Fruit fly (Drosophila melanogaster) whole organism: Measurements from ENCODE around the gene CG33494.

ENCODE experiments used
- CG8478 ChIP-seq: fragments of >200 bp; optimal IDR thresholded peaks from 2 replicates; lab custom pipeline; 2018; ENCODE audit warnings: inconsistent platforms
- Dll ChIP-seq: fragments of >200 bp; optimal IDR thresholded peaks from 2 replicates; lab custom pipeline; 2017
- EcR ChIP-seq, 2 experiments: fragments of >200 bp; optimal IDR thresholded peaks; 2 replicates each; lab custom pipeline; 2017; ENCODE audit warnings: missing biosample characterization in 2 of 2, missing genetic modification characterization in 2 of 2, missing genetic modification reagents in 2 of 2
- pan ChIP-seq: fragments of >200 bp; optimal IDR thresholded peaks from 2 replicates; lab custom pipeline; 2017
- psq ChIP-seq: fragments of >200 bp; optimal IDR thresholded peaks from 2 replicates; lab custom pipeline; 2017
- usp ChIP-seq: fragments of >200 bp; optimal IDR thresholded peaks from 2 replicates; lab custom pipeline; 2017; ENCODE audit warnings: missing biosample characterization, missing genetic modification characterization, mixed read lengths

The CG33494 gene

DNA sequence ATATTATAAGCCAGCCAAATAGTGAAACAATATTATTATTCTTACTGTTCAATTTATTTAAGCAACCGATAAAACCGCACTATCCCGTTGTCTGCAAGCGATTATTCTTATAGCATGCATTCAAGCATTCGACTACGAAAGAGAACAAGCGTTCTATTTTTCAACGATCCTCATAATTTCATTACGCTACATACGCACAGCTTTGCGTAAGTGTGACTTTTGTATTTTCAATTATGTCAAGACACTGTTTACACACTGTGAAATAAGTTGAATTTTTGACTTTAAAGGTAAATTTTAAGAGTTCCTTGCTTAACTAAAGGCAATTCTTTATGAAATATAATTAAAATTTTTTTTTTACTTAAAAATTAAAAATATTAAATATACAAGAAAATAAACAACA is at the start of gene CG33494:
Gene CG33494 (minus strand): TSS at position 90 of the 400 bp plus-strand sequence.
- no peak for TF ChIP-seq CG8478 (lab: Kevin White, UChicago)
- no peak for TF ChIP-seq Dll (lab: Kevin White, UChicago)
- no peak for TF ChIP-seq usp (GFP tag; lab: Kevin White, UChicago)

DNA sequence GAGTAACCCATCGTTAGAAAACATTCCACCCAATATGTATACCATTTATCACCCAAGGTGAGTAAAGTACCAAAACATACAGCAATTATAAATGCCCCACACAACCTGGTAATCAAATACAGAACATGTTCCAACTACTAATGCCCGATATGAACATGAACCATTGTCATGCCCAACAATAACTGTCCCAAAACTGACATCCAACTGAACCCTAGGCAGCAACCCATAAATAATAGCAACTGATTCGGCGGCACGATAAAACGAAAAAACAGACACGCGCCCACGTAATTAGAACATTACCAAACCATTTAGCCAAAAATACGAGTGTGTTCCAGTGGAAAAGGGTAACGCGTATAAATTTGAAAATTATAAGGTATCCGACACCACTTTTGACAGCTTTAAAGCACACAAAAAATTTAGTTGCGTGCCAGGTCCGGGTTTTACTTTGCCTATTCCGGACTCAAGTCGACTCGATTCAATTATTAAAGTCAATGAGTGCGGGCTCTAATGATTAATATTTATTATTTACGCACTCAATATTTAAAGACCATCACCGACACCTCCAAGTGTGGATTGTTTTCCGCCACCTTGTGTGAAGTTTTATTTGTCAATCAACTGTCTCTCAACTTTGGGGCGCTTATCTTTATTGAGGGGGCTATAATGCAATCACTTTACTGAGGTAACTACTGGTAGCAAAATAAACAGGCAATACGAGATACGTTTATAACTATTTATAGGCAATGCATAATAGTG is 48.8 kb upstream of the CG33494 start:
- TF ChIP-seq EcR (GFP tag; optimal IDR thresholded peaks at IDR 0.05; lab: Kevin White, UChicago) (no peak), pan (lab: Kevin White, UChicago) (no peak), CG8478 (lab: Kevin White, UChicago) (no peak), usp (GFP tag; lab: Kevin White, UChicago) (no peak), psq (no peak), Dll (lab: Kevin White, UChicago) (no peak)

DNA sequence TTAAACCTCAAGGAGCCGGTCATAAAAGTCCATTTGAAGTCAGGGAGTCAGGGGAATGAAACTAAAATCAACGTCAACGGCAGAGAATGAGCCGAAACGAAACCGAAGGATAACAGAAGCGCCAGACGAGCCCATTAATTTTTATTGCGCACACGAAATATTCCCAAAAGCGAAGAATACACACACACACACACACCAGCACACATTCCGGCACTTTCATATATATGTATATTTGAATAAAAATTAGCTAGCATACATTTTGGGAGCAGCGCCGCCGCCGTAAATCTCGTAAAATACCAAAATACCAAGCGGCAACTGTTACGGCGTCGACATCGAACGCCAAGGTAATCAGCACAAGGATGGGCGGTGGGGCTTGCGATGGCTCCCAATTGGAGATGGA is 44.2 kb upstream of the CG33494 start:
- TF ChIP-seq psq (no peak), EcR (GFP tag; optimal IDR thresholded peaks at IDR 0.05; lab: Kevin White, UChicago) (no peak), CG8478 (lab: Kevin White, UChicago) (no peak), Dll (lab: Kevin White, UChicago) (no peak), pan (lab: Kevin White, UChicago) (no peak), usp (GFP tag; lab: Kevin White, UChicago) (no peak)

DNA sequence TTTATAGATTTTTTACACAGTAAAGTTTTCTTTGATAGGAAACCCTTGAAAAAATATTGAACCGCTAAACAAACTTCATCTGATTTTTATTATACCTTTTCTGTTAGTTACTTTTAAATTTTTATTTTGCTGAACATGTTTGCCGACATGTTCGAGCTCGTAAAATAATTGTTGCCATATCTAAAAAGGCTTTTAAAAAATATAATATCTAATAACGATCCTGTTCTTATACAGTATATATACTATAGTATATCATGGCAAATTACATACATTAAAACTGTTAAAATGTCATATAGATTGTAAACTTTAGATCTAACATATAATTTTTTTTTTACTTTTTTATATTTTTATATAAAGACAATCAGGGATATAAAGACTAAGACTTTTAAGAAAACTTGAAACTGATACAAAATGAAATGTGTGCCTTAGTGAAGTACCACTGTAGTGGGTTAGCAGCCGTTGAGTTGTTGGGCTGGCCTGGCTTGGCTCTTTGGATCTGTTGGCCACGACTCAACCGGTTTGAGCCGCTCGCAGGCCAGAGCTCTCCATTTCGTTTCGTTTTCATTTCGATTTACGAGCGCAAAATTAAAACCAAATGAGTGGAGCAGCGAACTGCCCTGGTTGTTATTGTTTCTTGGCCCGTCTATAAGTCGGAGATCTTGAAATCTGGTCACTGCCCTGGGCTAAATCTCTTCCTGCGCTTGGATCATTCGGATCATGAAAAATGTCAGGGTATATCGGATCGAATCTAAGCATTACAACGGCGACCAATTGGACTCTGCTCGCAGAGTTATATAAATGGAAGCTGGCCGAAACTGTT is 37.7 kb upstream of the CG33494 start:
- TF ChIP-seq Dll (lab: Kevin White, UChicago): no peak
- TF ChIP-seq EcR (GFP tag; optimal IDR thresholded peaks at IDR 0.05; lab: Kevin White, UChicago): peak in 1 of 2 experiments; percentile 48

DNA sequence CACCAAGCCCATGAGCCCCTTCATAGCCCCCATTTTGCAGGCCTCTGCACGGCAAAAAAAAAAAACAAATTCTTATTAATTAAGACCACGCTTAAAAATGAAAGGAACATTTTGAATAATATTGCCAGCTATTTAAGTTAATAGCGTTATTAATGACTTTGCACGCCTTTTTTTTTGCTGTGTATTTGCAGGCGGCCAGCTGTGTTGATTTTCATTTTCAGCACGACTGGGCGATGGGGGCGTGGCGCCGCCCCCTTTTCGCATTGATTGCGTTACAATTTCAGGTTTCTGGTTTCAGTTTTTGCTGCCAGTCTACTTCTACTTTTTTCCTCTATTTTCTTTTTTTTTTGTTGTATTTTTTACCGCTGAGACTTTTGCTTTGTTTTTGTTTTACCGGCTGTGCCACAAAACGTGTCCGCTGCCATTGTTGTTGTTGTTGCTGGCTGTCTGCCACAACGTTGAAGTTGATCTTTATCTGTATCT is 37.0 kb upstream of the CG33494 start:
- TF ChIP-seq CG8478 (lab: Kevin White, UChicago) (no peak), EcR (GFP tag; optimal IDR thresholded peaks at IDR 0.05; lab: Kevin White, UChicago) (peak in 1 of 2 experiments; percentile 51)

DNA sequence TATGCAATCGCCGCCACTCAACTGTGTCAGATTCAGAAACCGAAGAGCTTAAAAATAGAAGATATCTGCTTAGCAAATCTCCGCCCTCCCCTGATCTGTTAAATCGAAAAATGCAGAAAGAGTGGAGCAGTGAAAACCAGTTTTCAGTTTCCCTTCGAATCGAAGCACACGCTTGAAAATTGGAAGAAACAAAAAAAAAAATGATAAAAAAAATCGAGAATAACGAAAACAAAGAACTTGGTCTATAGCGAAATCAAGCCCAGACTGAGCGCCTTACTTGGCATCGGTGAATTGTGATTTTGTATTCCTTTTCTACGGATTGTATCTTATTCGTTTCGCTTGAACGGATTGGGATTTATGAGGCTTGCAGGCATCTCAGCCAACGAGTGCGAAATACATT is 34.3 kb upstream of the CG33494 start:
- no peak for TF ChIP-seq psq
- TF ChIP-seq CG8478 (lab: Kevin White, UChicago): no peak
- TF ChIP-seq usp (GFP tag; lab: Kevin White, UChicago): no peak
- no peak for TF ChIP-seq EcR (GFP tag; optimal IDR thresholded peaks at IDR 0.05; lab: Kevin White, UChicago)
- no peak for TF ChIP-seq pan (lab: Kevin White, UChicago)
- TF ChIP-seq Dll (lab: Kevin White, UChicago): no peak

DNA sequence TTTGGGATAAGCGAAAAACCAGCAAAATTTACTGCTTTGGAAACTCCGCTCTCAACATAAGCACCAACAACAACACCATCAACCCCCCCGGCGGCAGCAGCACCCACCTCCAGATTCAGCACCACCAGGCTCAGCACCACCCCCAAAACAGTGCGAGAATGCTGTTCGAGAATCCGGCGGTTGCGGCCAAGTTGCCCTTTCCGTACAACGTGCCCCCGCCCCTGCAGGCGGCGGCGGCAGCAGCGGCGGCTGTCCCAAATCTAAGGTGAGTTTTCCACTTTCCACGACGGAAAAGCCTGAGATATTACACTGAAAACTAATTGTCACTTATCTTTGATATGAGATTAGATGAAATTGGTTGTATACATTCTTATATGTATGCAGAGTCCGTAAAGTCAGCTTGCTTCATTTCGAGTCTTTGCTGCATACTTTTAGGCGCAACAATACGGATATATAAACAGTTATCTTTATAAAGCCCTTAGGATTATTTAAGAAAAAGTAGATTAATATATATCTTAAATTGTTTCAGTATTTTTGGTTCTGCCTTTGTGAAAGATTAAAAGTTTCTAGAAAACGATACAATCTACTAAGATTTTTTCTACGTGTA is 24.6 kb upstream of the CG33494 start:
- TF ChIP-seq CG8478 (lab: Kevin White, UChicago): no peak
- no peak for TF ChIP-seq Dll (lab: Kevin White, UChicago)
- TF ChIP-seq pan (lab: Kevin White, UChicago): no peak
- no peak for TF ChIP-seq EcR (GFP tag; optimal IDR thresholded peaks at IDR 0.05; lab: Kevin White, UChicago)
- TF ChIP-seq usp (GFP tag; lab: Kevin White, UChicago): no peak
- no peak for TF ChIP-seq psq

DNA sequence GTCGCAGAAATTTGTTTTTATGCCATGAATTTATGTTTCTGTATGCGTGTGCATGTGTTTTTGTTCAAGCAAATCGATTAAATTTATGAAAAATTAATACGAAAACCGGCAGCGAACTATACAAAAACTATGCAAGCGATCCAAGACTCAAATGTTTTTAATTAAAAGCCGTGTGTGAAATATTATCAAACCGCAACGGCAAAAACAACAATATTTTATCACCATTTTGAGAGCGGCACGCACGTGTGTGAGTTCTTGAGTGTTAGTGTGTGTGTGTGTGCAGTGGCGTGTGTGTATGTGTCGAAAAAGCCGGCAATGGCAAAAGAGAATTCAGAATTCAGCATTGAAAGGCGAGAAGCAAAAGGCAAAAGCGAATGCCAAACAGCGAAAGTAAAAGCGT is 23.6 kb upstream of the CG33494 start:
- TF ChIP-seq pan (lab: Kevin White, UChicago) (no peak), CG8478 (lab: Kevin White, UChicago) (no peak), psq (no peak), EcR (GFP tag; optimal IDR thresholded peaks at IDR 0.05; lab: Kevin White, UChicago) (no peak), Dll (lab: Kevin White, UChicago) (no peak), usp (GFP tag; lab: Kevin White, UChicago) (no peak)

DNA sequence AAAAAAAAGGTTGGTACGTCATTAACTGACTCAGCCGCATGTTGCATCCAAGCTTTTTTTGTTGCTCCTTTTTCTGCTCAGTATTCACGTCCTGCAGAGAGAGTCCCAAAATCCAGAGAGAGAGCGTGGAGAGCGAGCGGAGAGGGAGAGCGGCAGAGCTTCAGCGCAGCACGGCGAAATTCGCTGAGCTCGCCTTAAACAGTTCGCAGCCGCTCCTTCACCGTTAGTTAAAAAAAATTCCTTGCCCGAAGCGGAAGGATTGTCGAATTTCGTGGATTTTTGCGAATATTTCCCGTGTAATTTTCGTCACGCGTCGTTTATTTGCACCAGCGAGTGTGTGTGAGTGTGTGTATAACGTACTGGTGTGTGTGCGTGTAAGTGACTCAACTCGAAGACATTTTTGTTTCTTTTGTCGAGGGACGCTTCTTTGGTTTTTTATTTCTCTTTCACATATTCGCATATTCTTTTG is 23.2 kb upstream of the CG33494 start:
- no peak for TF ChIP-seq pan (lab: Kevin White, UChicago)
- TF ChIP-seq usp (GFP tag; lab: Kevin White, UChicago): no peak
- no peak for TF ChIP-seq CG8478 (lab: Kevin White, UChicago)
- no peak for TF ChIP-seq EcR (GFP tag; optimal IDR thresholded peaks at IDR 0.05; lab: Kevin White, UChicago)
- TF ChIP-seq psq: no peak
- TF ChIP-seq Dll (lab: Kevin White, UChicago): no peak

DNA sequence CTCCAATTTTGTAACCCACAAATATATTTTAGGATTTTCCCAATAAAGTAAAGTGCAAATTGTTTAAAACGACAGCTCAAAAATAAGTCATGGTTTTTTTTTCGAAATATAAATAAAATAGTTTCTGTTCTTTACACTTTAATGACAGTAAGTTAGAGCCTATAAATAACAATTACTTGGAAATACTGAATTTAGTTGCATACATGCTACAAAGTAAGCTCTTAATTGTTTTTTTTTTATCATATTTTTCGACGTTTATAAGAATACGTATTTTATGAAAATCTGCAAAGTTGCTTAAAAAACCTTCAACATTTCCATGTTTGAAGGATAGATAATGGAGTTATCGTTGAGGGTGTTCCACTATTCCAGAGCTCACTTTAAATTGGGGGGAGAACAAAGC is 22.6 kb upstream of the CG33494 start:
- TF ChIP-seq CG8478 (lab: Kevin White, UChicago): no peak
- TF ChIP-seq pan (lab: Kevin White, UChicago): no peak
- TF ChIP-seq usp (GFP tag; lab: Kevin White, UChicago): no peak
- TF ChIP-seq psq: no peak
- no peak for TF ChIP-seq Dll (lab: Kevin White, UChicago)
- TF ChIP-seq EcR (GFP tag; optimal IDR thresholded peaks at IDR 0.05; lab: Kevin White, UChicago): no peak
